Worm (Caenorhabditis elegans) whole organism, midembryonic: Measurements from ENCODE around the gene act-2.

Experiments
- T22C8.4 ChIP-seq: fragments of 200-800 bp; sonication (Bioruptor generic); IDR thresholded peaks from 2 replicates; pipeline ENCODE4 v1.3.6; 2022; ENCODE audit warnings: missing genetic modification characterization, missing compliant biosample characterization
- cog-1 ChIP-seq: sonication (generic microtip); optimal IDR thresholded peaks from 2 replicates; lab custom pipeline; 2016; ENCODE audit warnings: missing genetic modification characterization, missing compliant biosample characterization
- flt-1 ChIP-seq: fragments of 200-800 bp; sonication (Bioruptor generic); IDR thresholded peaks from 2 replicates; pipeline ENCODE4 v1.3.6; 2022; ENCODE audit warnings: missing genetic modification characterization, missing compliant biosample characterization
- klf-2 ChIP-seq: fragments of 200-800 bp; sonication (Bioruptor generic); conservative IDR thresholded peaks from 2 replicates; pipeline ENCODE4 v1.3.6; 2022; ENCODE audit warnings: missing genetic modification reagents, missing genetic modification characterization, missing compliant biosample characterization
- med-1 ChIP-seq: sonication (generic microtip); optimal IDR thresholded peaks from 2 replicates; lab custom pipeline; 2017; ENCODE audit warnings: missing genetic modification characterization, mild to moderate bottlenecking, missing compliant biosample characterization, antibody characterized with exemption, missing genetic modification reagents; ENCODE audit not compliant: insufficient read depth
- ref-1 ChIP-seq: fragments of 200-800 bp; sonication (Bioruptor generic); conservative IDR thresholded peaks from 2 replicates; pipeline ENCODE4 v1.3.6; 2022; ENCODE audit warnings: missing genetic modification reagents, missing genetic modification characterization, missing compliant biosample characterization
- tab-1 ChIP-seq: fragments of 200-800 bp; sonication (Bioruptor generic); IDR thresholded peaks from 2 replicates; pipeline ENCODE4 v1.3.6; 2022; ENCODE audit warnings: missing genetic modification characterization, missing compliant biosample characterization
- ztf-23 ChIP-seq: fragments of 200-800 bp; sonication (Bioruptor generic); IDR thresholded peaks from 2 replicates; pipeline ENCODE4 v1.3.6; 2022; ENCODE audit warnings: missing genetic modification reagents, missing genetic modification characterization, missing compliant biosample characterization
- ztf-29 ChIP-seq: fragments of 200-800 bp; sonication (Bioruptor generic); IDR thresholded peaks from 2 replicates; pipeline ENCODE4 v1.3.6; 2022; ENCODE audit warnings: missing genetic modification reagents, missing genetic modification characterization, missing compliant biosample characterization

The act-2 gene

DNA sequence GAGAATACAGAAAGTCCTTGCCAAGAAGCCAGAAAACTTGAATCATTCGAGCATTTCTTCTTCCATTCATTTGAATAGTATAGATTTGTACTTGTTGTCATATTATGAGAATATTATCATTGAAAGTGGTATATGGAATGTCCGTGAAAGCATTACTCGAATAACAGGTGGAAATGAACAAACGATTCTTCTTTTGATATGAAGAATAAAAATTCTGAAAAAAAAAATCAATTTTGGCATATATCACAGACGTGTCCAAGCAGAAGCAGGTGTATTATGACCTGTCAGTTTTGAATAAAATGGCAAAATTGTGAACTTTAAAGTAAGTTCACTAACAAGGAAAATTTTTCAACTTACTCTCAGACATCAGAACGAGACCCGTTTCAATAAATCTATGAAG is 20.9 kb downstream of the act-2 start, which contains the start of gene srh-75:
Gene srh-75 (minus strand): TSS at position 101 of the 400 bp plus-strand sequence.
- no peak for TF ChIP-seq ztf-29 (GFP tag; lab: Robert Waterston, UW)
- TF ChIP-seq ref-1 (GFP tag; lab: Robert Waterston, UW), result no peak
- TF ChIP-seq med-1, result no peak
- TF ChIP-seq T22C8.4 (GFP tag; lab: Robert Waterston, UW), result no peak
- no peak for TF ChIP-seq klf-2
- no peak for TF ChIP-seq flt-1 (GFP tag; lab: Robert Waterston, UW)
- no peak for TF ChIP-seq tab-1 (GFP tag; lab: Robert Waterston, UW)
- no peak for TF ChIP-seq ztf-23
- no peak for TF ChIP-seq cog-1 (tag; lab: Kevin White, UChicago)

DNA sequence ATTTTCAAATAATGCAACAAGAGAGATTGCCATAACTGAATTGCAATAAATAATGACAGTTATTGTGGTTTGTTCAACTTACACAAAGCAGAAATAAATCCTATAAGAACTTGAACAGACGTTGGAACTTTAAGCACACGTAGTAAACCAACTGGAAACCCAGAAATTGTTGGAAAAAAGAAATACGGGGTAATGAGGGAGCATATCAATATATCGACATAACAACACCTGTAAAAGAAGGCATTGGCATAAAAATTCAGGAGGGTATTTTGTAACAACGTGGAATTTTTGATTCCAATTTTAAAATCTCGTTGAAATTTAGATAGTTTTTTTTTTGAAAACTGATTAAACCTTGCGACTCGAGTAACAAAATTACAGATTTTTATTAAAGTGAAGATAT is 21.5 kb downstream of the act-2 start:
- TF ChIP-seq ztf-29 (GFP tag; lab: Robert Waterston, UW) (no peak), med-1 (no peak), klf-2 (no peak), ref-1 (GFP tag; lab: Robert Waterston, UW) (no peak), cog-1 (tag; lab: Kevin White, UChicago) (no peak), flt-1 (GFP tag; lab: Robert Waterston, UW) (no peak), T22C8.4 (GFP tag; lab: Robert Waterston, UW) (no peak)

ce11 chrV:11053827-11054226 is 24.1 kb downstream of the act-2 start, which contains the start of gene T04C12.7:
T04C12.7 (plus strand) TSS chrV:11054127.
- no peak for TF ChIP-seq flt-1 (GFP tag; lab: Robert Waterston, UW)
- no peak for TF ChIP-seq T22C8.4 (GFP tag; lab: Robert Waterston, UW)
- no peak for TF ChIP-seq ref-1 (GFP tag; lab: Robert Waterston, UW)
- TF ChIP-seq cog-1 (tag; lab: Kevin White, UChicago), result no peak
- no peak for TF ChIP-seq ztf-23
- no peak for TF ChIP-seq med-1
- TF ChIP-seq ztf-29 (GFP tag; lab: Robert Waterston, UW), result no peak
- no peak for TF ChIP-seq tab-1 (GFP tag; lab: Robert Waterston, UW)
- no peak for TF ChIP-seq klf-2

ce11 chrV:11051921-11052320 is 26.0 kb downstream of the act-2 start, which contains the start of gene T04C12.33:
T04C12.33 (plus strand) TSS chrV:11052221.
- TF ChIP-seq flt-1 (GFP tag; lab: Robert Waterston, UW), result no peak
- TF ChIP-seq ref-1 (GFP tag; lab: Robert Waterston, UW), result no peak
- TF ChIP-seq tab-1 (GFP tag; lab: Robert Waterston, UW), result no peak
- no peak for TF ChIP-seq klf-2
- TF ChIP-seq cog-1 (tag; lab: Kevin White, UChicago), result no peak
- TF ChIP-seq med-1, result no peak
- no peak for TF ChIP-seq ztf-29 (GFP tag; lab: Robert Waterston, UW)
- no peak for TF ChIP-seq ztf-23
- TF ChIP-seq T22C8.4 (GFP tag; lab: Robert Waterston, UW), result no peak

ce11 chrV:11048678-11049077 is 29.3 kb downstream of the act-2 start, which contains the start of gene srh-74:
srh-74 (minus strand) TSS chrV:11048778.
- TF ChIP-seq tab-1 (GFP tag; lab: Robert Waterston, UW) (no peak), ref-1 (GFP tag; lab: Robert Waterston, UW) (no peak), T22C8.4 (GFP tag; lab: Robert Waterston, UW) (no peak), ztf-29 (GFP tag; lab: Robert Waterston, UW) (no peak), cog-1 (tag; lab: Kevin White, UChicago) (no peak), med-1 (no peak)

- TF ChIP-seq med-1 (no peak), ztf-23 (no peak), ref-1 (GFP tag; lab: Robert Waterston, UW) (no peak), cog-1 (tag; lab: Kevin White, UChicago) (no peak), T22C8.4 (GFP tag; lab: Robert Waterston, UW) (no peak), klf-2 (no peak), ztf-29 (GFP tag; lab: Robert Waterston, UW) (no peak), flt-1 (GFP tag; lab: Robert Waterston, UW) (no peak), tab-1 (GFP tag; lab: Robert Waterston, UW) (no peak)
These were observed 31.2 kb downstream of the act-2 start, which contains the start of gene dhs-18 for ce11 chrV:11046730-11047129. dhs-18 (minus strand) TSS chrV:11046833.

DNA sequence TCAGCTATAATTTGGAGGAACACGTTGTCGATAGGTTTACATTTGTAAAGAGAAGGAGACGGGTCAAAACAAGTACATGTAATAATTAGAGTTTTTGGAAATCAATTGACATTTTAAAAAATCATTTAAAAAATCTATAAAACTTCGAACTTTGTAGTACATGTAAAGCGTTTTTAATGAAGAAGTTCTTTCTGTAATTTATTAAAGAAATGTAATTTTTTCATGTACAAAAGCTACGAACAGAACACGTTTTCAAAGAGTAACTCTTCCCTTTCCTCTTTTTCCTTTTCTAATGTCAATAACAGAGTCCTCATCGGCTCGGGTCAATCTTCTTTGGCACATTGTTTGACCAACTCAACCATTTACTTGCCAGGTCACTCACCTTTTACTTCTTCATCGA is 34.2 kb downstream of the act-2 start, which contains the start of gene C45B11.6:
Gene C45B11.6 (plus strand): TSS at position 301 of the 400 bp plus-strand sequence.
- no peak for TF ChIP-seq T22C8.4 (GFP tag; lab: Robert Waterston, UW)
- TF ChIP-seq klf-2, result no peak
- no peak for TF ChIP-seq ztf-29 (GFP tag; lab: Robert Waterston, UW)
- TF ChIP-seq ref-1 (GFP tag; lab: Robert Waterston, UW), result no peak
- no peak for TF ChIP-seq flt-1 (GFP tag; lab: Robert Waterston, UW)
- TF ChIP-seq med-1, result no peak
- no peak for TF ChIP-seq ztf-23
- no peak for TF ChIP-seq cog-1 (tag; lab: Kevin White, UChicago)
- no peak for TF ChIP-seq tab-1 (GFP tag; lab: Robert Waterston, UW)

DNA sequence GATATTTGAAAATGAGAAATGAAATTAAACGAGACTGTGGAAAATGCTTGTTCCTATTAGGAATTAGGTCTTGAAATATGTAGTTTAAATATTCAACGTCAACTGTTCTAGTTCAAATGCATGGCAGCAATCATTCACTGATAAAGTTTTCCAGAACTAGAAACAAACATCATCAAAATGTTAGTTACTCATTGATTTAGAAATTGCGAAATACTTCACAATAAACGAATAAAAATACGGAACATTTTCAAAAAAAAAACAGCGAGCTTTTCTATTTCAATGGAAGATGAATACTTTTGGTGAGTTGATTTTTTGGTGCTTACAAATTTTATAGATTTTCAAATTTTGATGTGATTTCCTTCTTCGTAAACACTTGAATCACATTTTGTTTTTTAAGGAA is 35.4 kb downstream of the act-2 start, which contains the start of gene C45B11.2:
Gene C45B11.2 (plus strand): TSS at position 173 of the 400 bp plus-strand sequence.
- no peak for TF ChIP-seq flt-1 (GFP tag; lab: Robert Waterston, UW)
- TF ChIP-seq ztf-29 (GFP tag; lab: Robert Waterston, UW), result no peak
- no peak for TF ChIP-seq cog-1 (tag; lab: Kevin White, UChicago)

DNA sequence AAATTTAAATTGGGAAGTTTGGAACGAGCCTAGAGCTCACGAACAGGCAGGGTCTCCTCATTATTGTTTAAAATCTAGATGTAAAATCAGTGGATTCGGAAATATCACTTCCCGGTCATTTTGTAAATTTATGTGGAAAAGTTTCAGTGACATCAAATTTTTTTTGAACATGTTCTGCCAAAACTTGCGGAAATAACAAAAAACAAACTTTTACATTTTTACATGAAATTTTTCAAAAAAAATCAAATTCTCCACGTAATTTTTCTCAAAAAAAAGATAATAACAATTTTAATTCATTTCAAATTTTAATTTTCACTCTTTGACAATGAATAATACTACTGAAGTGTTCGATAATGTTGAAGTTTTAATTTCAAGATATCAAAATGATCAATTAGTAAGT is 36.5 kb downstream of the act-2 start, which contains the start of gene C45B11.5:
Gene C45B11.5 (plus strand): TSS at position 301 of the 400 bp plus-strand sequence.
- no peak for TF ChIP-seq cog-1 (tag; lab: Kevin White, UChicago)

DNA sequence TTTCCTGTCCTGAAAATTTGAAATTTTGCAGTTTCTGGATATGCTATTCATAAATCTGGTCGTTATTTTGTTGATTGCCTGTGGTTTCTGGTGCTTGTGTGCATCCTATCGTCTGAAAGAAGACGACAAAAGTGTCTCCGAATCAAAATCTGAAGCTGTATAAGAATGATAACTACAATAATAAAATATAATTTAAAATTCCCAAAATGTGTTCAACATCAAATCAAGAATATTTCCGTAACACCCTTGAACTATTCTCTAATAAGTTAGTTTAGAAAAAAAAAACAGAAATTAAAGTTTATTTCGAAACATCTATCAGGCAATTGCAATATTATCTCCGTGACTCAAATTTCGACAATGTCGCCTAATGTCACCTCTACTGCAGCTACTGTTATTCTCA is 37.5 kb downstream of the act-2 start, which contains the start of gene C45B11.8:
Gene C45B11.8 (plus strand): TSS at position 301 of the 400 bp plus-strand sequence.
- TF ChIP-seq ref-1 (GFP tag; lab: Robert Waterston, UW) (no peak), klf-2 (no peak), tab-1 (GFP tag; lab: Robert Waterston, UW) (no peak), ztf-29 (GFP tag; lab: Robert Waterston, UW) (no peak), flt-1 (GFP tag; lab: Robert Waterston, UW) (no peak), med-1 (no peak), T22C8.4 (GFP tag; lab: Robert Waterston, UW) (no peak), ztf-23 (no peak), cog-1 (tag; lab: Kevin White, UChicago) (no peak)
